Worm (Caenorhabditis elegans) whole organism, L4 larva: ENCODE measurements around the gene C27D9.1.

Source experiments
- D1046.2 ChIP-seq: fragments of 200-800 bp; sonication (Bioruptor generic); IDR thresholded peaks from 2 replicates; pipeline ENCODE4 v1.3.6; 2022; ENCODE audit warnings: missing genetic modification characterization, missing compliant biosample characterization
- R02D3.7 ChIP-seq: fragments of 150-350 bp; sonication (generic microtip); optimal IDR thresholded peaks from 3 replicates; lab custom pipeline; 2014; ENCODE audit warnings: missing biosample characterization, missing genetic modification characterization
- T20F7.1 ChIP-seq: fragments of 200-800 bp; sonication (Bioruptor generic); optimal IDR thresholded peaks from 2 replicates; lab custom pipeline; 2018; ENCODE audit warnings: mild to moderate bottlenecking, missing genetic modification characterization, missing compliant biosample characterization
- Y48G9A.11 ChIP-seq: fragments of 200-800 bp; sonication (Bioruptor generic); IDR thresholded peaks from 2 replicates; pipeline ENCODE4 v1.3.6; 2022; ENCODE audit warnings: missing genetic modification reagents, missing genetic modification characterization, missing compliant biosample characterization
- ZK337.2 ChIP-seq: fragments of 200-800 bp; sonication (Bioruptor generic); IDR thresholded peaks from 2 replicates; pipeline ENCODE4 v1.3.6; 2022; ENCODE audit warnings: missing genetic modification reagents, missing genetic modification characterization, missing compliant biosample characterization
- aha-1 ChIP-seq: fragments of 150-350 bp; peaks from one replicate; lab custom pipeline; 2014; ENCODE audit warnings: missing biosample characterization, missing genetic modification characterization
- ceh-32 ChIP-seq: sonication (generic microtip); optimal IDR thresholded peaks from 2 replicates; lab custom pipeline; 2016; ENCODE audit warnings: mild to moderate bottlenecking, missing genetic modification characterization, missing compliant biosample characterization; ENCODE audit not compliant: poor library complexity
- ceh-44 ChIP-seq: fragments of 200-800 bp; sonication (Bioruptor generic); IDR thresholded peaks from 2 replicates; pipeline ENCODE4 v1.3.6; 2022; ENCODE audit warnings: missing genetic modification reagents, missing genetic modification characterization, missing compliant biosample characterization
- ceh-62 ChIP-seq: sonication (generic microtip); optimal IDR thresholded peaks from 2 replicates; lab custom pipeline; 2017; ENCODE audit warnings: missing biosample characterization, missing genetic modification characterization
- ces-1 ChIP-seq: fragments of 150-350 bp; sonication (generic microtip); optimal IDR thresholded peaks from 4 replicates; lab custom pipeline; 2014; ENCODE audit warnings: missing biosample characterization, missing genetic modification reagents, missing genetic modification characterization
- daf-19 ChIP-seq: fragments of 200-800 bp; sonication (Bioruptor generic); conservative IDR thresholded peaks from 2 replicates; pipeline ENCODE4 v1.3.6; 2022; ENCODE audit warnings: missing genetic modification characterization, missing compliant biosample characterization
- dmd-8 ChIP-seq: fragments of 200-800 bp; sonication (Bioruptor generic); IDR thresholded peaks from 2 replicates; pipeline ENCODE4 v1.3.6; 2022; ENCODE audit warnings: missing genetic modification characterization, missing compliant biosample characterization
- dmd-9 ChIP-seq: fragments of 200-800 bp; sonication (Bioruptor generic); IDR thresholded peaks from 2 replicates; pipeline ENCODE4 v1.3.6; 2022; ENCODE audit warnings: missing genetic modification reagents, missing genetic modification characterization, missing compliant biosample characterization
- dpl-1 ChIP-seq: fragments of 150-350 bp; optimal IDR thresholded peaks from 2 replicates; lab custom pipeline; 2014; ENCODE audit warnings: missing biosample characterization, missing genetic modification reagents, missing genetic modification characterization
- duxl-1 ChIP-seq: sonication (generic microtip); optimal IDR thresholded peaks from 2 replicates; lab custom pipeline; 2016; ENCODE audit warnings: mild to moderate bottlenecking, missing genetic modification characterization, moderate library complexity, missing compliant biosample characterization; ENCODE audit not compliant: poor library complexity
- egl-27 ChIP-seq: sonication (generic microtip); optimal IDR thresholded peaks from 3 replicates; lab custom pipeline; 2017; ENCODE audit warnings: missing biosample characterization, missing genetic modification reagents, missing genetic modification characterization
- fos-1 ChIP-seq: fragments of 150-350 bp; optimal IDR thresholded peaks from 2 replicates; lab custom pipeline; 2014; ENCODE audit warnings: missing biosample characterization, missing genetic modification characterization
- hif-1 ChIP-seq, 2 experiments: sonication (generic microtip); optimal IDR thresholded peaks; 2 replicates each; lab custom pipeline; 2016 to 2017; ENCODE audit warnings: missing compliant biosample characterization in 2 of 2, missing genetic modification characterization in 2 of 2, missing genetic modification reagents in 2 of 2, missing genotype in 2 of 2, mild to moderate bottlenecking in 1 of 2
- hmg-1.1 ChIP-seq: fragments of 200-800 bp; sonication (Bioruptor generic); IDR thresholded peaks from 2 replicates; pipeline ENCODE4 v1.3.6; 2022; ENCODE audit warnings: missing genetic modification reagents, missing genetic modification characterization, missing compliant biosample characterization
- jun-1 ChIP-seq: fragments of 150-350 bp; optimal IDR thresholded peaks from 2 replicates; lab custom pipeline; 2014; ENCODE audit warnings: missing biosample characterization, missing genetic modification reagents, missing genetic modification characterization
- lin-13 ChIP-seq: fragments of 150-350 bp; optimal IDR thresholded peaks from 2 replicates; lab custom pipeline; 2014; ENCODE audit warnings: missing biosample characterization, missing genetic modification reagents, missing genetic modification characterization
- lin-29 ChIP-seq: fragments of 200-800 bp; sonication (Bioruptor generic); IDR thresholded peaks from 2 replicates; pipeline ENCODE4 v1.3.6; 2022; ENCODE audit warnings: missing genetic modification reagents, missing genetic modification characterization, missing compliant biosample characterization
- lin-38 ChIP-seq: fragments of 200-800 bp; sonication (Bioruptor generic); IDR thresholded peaks from 2 replicates; pipeline ENCODE4 v1.3.6; 2022; ENCODE audit warnings: missing genetic modification reagents, missing genetic modification characterization, missing compliant biosample characterization
- madf-9 ChIP-seq: fragments of 200-800 bp; sonication (Bioruptor generic); conservative IDR thresholded peaks from 2 replicates; pipeline ENCODE4 v1.3.6; 2022; ENCODE audit warnings: missing genetic modification reagents, missing genetic modification characterization, missing compliant biosample characterization
- mes-2 ChIP-seq: sonication (generic microtip); optimal IDR thresholded peaks from 2 replicates; lab custom pipeline; 2016; ENCODE audit warnings: missing genotype, mild to moderate bottlenecking, missing genetic modification characterization, missing compliant biosample characterization; ENCODE audit not compliant: poor library complexity, severe bottlenecking
- mxl-2 ChIP-seq: fragments of 200-800 bp; sonication (Bioruptor generic); conservative IDR thresholded peaks from 2 replicates; pipeline ENCODE4 v1.3.6; 2022; ENCODE audit warnings: missing genetic modification reagents, missing genetic modification characterization, missing compliant biosample characterization
- nhr-10 ChIP-seq: fragments of 150-350 bp; optimal IDR thresholded peaks from 2 replicates; lab custom pipeline; 2014; ENCODE audit warnings: missing biosample characterization, missing genetic modification characterization
- nhr-102 ChIP-seq: sonication (generic microtip); optimal IDR thresholded peaks from 2 replicates; lab custom pipeline; 2016; ENCODE audit warnings: mild to moderate bottlenecking, missing genetic modification characterization, moderate library complexity, missing compliant biosample characterization
- nhr-11 ChIP-seq: fragments of 150-350 bp; optimal IDR thresholded peaks from 2 replicates; lab custom pipeline; 2014; ENCODE audit warnings: missing biosample characterization, missing genetic modification characterization
- nhr-111 ChIP-seq: fragments of 200-800 bp; sonication (Bioruptor generic); optimal IDR thresholded peaks from 2 replicates; lab custom pipeline; 2018; ENCODE audit warnings: mild to moderate bottlenecking, missing genetic modification characterization, missing compliant biosample characterization
- nhr-28 ChIP-seq: fragments of 150-350 bp; optimal IDR thresholded peaks from 2 replicates; lab custom pipeline; 2014; ENCODE audit warnings: missing biosample characterization, missing genetic modification characterization
- nhr-41 ChIP-seq: fragments of 200-800 bp; sonication (Bioruptor generic); IDR thresholded peaks from 2 replicates; pipeline ENCODE4 v1.3.6; 2022; ENCODE audit warnings: missing genetic modification reagents, missing genetic modification characterization, missing compliant biosample characterization
- nhr-76 ChIP-seq: fragments of 150-350 bp; optimal IDR thresholded peaks from 2 replicates; lab custom pipeline; 2014; ENCODE audit warnings: missing biosample characterization, missing genetic modification characterization
- pha-4 ChIP-seq, 2 experiments: fragments of 150-350 bp in 1 of 2; fragments of 200-800 bp in 1 of 2; sonication (Bioruptor generic) in 1 of 2; IDR thresholded peaks in 1 of 2; optimal IDR thresholded peaks in 1 of 2; 2 replicates each; pipeline versions ENCODE4 v1.3.6 to Lab custom; 2014 to 2022; ENCODE audit warnings: missing genetic modification characterization in 2 of 2, missing genetic modification reagents in 2 of 2, missing biosample characterization in 1 of 2, missing compliant biosample characterization in 1 of 2
- php-3 ChIP-seq: fragments of 200-800 bp; sonication (Bioruptor generic); IDR thresholded peaks from 2 replicates; pipeline ENCODE4 v1.3.6; 2022; ENCODE audit warnings: missing genetic modification reagents, missing genetic modification characterization, missing compliant biosample characterization
- pqm-1 ChIP-seq: sonication (generic microtip); optimal IDR thresholded peaks from 2 replicates; lab custom pipeline; 2017; ENCODE audit warnings: missing biosample characterization, missing genetic modification characterization
- snpc-4 ChIP-seq: fragments of 150-350 bp; optimal IDR thresholded peaks from 2 replicates; lab custom pipeline; 2014; ENCODE audit warnings: missing biosample characterization, missing genetic modification characterization
- spr-1 ChIP-seq: sonication (generic microtip); optimal IDR thresholded peaks from 2 replicates; lab custom pipeline; 2016; ENCODE audit warnings: mild to moderate bottlenecking, missing genetic modification characterization, missing compliant biosample characterization
- spr-3 ChIP-seq: fragments of 200-800 bp; sonication (Bioruptor generic); optimal IDR thresholded peaks from 2 replicates; lab custom pipeline; 2018; ENCODE audit warnings: mild to moderate bottlenecking, missing genetic modification characterization, missing compliant biosample characterization
- unc-130 ChIP-seq: sonication (generic microtip); optimal IDR thresholded peaks from 2 replicates; lab custom pipeline; 2016; ENCODE audit warnings: missing genetic modification reagents, missing genetic modification characterization, missing compliant biosample characterization
- unc-39 ChIP-seq: sonication (generic microtip); optimal IDR thresholded peaks from 2 replicates; lab custom pipeline; 2017; ENCODE audit warnings: missing biosample characterization, missing genetic modification characterization
- unc-62 ChIP-seq, 3 experiments: fragments of 150-350 bp in 1 of 3; sonication (generic microtip); optimal IDR thresholded peaks in 2 of 3; peaks in 1 of 3; 1 replicate in 1 of 3; 2 replicates in 2 of 3; lab custom pipeline; 2014 to 2017; ENCODE audit warnings: missing biosample characterization in 3 of 3, missing genetic modification characterization in 3 of 3, missing genetic modification reagents in 3 of 3, missing genotype in 1 of 3
- zip-11 ChIP-seq: fragments of 200-800 bp; sonication (Bioruptor generic); IDR thresholded peaks from 2 replicates; pipeline ENCODE4 v1.3.6; 2022; ENCODE audit warnings: missing genetic modification characterization, missing compliant biosample characterization
- zip-2 ChIP-seq: fragments of 150-350 bp; optimal IDR thresholded peaks from 2 replicates; lab custom pipeline; 2014; ENCODE audit warnings: missing biosample characterization, missing genetic modification characterization
- ztf-7 ChIP-seq: fragments of 150-350 bp; optimal IDR thresholded peaks from 2 replicates; lab custom pipeline; 2014; ENCODE audit warnings: missing biosample characterization, missing genetic modification characterization

C27D9.1 gene

DNA sequence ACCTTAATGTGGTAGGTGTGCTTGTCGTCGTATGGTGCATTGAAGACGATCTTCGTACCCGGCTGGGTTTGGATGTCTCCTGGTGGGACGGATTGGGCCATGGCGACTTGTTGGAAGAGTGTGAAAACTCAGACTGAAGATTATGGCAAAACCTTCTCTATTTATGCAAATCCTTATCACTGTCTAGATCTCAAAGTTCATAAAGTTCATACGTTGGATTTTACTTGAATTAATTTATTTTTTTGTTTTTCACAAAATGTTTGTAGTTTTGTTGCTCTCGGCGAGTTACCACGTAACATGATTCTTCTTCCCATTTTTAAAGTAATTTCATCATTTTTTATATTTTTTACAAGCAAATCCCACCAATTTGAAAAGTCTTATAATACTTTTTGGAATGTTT lies 33.0 kb downstream of the C27D9.1 start, which contains the start of gene msp-3 (continued):
- TF ChIP-seq pha-4 (GFP tag; IDR thresholded peaks at IDR 0.05; lab: Robert Waterston, UW): no peak
- no peak for TF ChIP-seq pha-4 (tag; optimal IDR thresholded peaks at IDR 0.05; lab: Kevin White, UChicago)
- no peak for TF ChIP-seq jun-1
- TF ChIP-seq fos-1 (tag; lab: Kevin White, UChicago): no peak
- TF ChIP-seq ceh-62: no peak
- no peak for TF ChIP-seq zip-11 (GFP tag; lab: Robert Waterston, UW)
- TF ChIP-seq R02D3.7 (tag; lab: Kevin White, UChicago): no peak

ce11 chrII:4789835-4790343 lies 36.7 kb downstream of the C27D9.1 start, which contains the start of gene F26G1.15:
F26G1.15 (plus strand) TSS chrII:4790293.
- no peak for TF ChIP-seq lin-13 (GFP tag; lab: Kevin White, UChicago)
- TF ChIP-seq unc-130 (GFP tag; lab: Kevin White, UChicago): no peak
- peak in 1 of 2 experiments; percentile 94 for TF ChIP-seq unc-62 (GFP tag; optimal IDR thresholded peaks at IDR 0.05 in 1 of 2; lab: Kevin White, UChicago)
- no peak for TF ChIP-seq unc-62 (tag; optimal IDR thresholded peaks at IDR 0.05; lab: Kevin White, UChicago)
- TF ChIP-seq aha-1 (tag; lab: Kevin White, UChicago): peak; percentile 35

ce11 chrII:4790687-4791086 lies 37.5 kb downstream of the C27D9.1 start:
- peak; percentile 87 for TF ChIP-seq Y48G9A.11
- TF ChIP-seq spr-1 (tag; lab: Kevin White, UChicago): peak; percentile 88
- peak; percentile 91 for TF ChIP-seq spr-3 (GFP tag; lab: Kevin White, UChicago)
- TF ChIP-seq ces-1 (GFP tag; lab: Kevin White, UChicago): no peak
- TF ChIP-seq T20F7.1: peak; percentile 79
- no peak for TF ChIP-seq dmd-8 (GFP tag; lab: Robert Waterston, UW)

ce11 chrII:4791272-4791671 lies 38.1 kb downstream of the C27D9.1 start, which contains the start of gene F26G1.1:
F26G1.1 (plus strand) TSS chrII:4791618.
- TF ChIP-seq dmd-8 (GFP tag; lab: Robert Waterston, UW): no peak
- no peak for TF ChIP-seq hmg-1.1 (GFP tag; lab: Robert Waterston, UW)
- no peak for TF ChIP-seq snpc-4 (tag; lab: Kevin White, UChicago)
- TF ChIP-seq ZK337.2: peak; percentile 91
- peak; percentile 92 for TF ChIP-seq dpl-1 (GFP tag; lab: Kevin White, UChicago)
- TF ChIP-seq mes-2 (tag; lab: Kevin White, UChicago): peak; percentile 98
- TF ChIP-seq lin-29 (GFP tag; lab: Robert Waterston, UW): no peak
- no peak for TF ChIP-seq nhr-28
- no peak for TF ChIP-seq spr-3 (GFP tag; lab: Kevin White, UChicago)
- peak; percentile 48; the same call in 1 of the 2 replicates for TF ChIP-seq ceh-44 (GFP tag; lab: Robert Waterston, UW)
- no peak for TF ChIP-seq fos-1 (tag; lab: Kevin White, UChicago)
- peak; percentile 90 for TF ChIP-seq dmd-9
- no peak for TF ChIP-seq zip-2 (tag; lab: Kevin White, UChicago)
- TF ChIP-seq hif-1 (tag; optimal IDR thresholded peaks at IDR 0.05; lab: Kevin White, UChicago): peak in 1 of 2 experiments; percentile 87
- TF ChIP-seq mxl-2: no peak
- TF ChIP-seq egl-27 (tag; lab: Kevin White, UChicago): no peak
- no peak for TF ChIP-seq unc-39 (tag; lab: Kevin White, UChicago)
- no peak for TF ChIP-seq nhr-11 (tag; lab: Kevin White, UChicago)
- no peak for TF ChIP-seq nhr-76
- TF ChIP-seq pqm-1 (tag; lab: Kevin White, UChicago): no peak
- peak; percentile 68 for TF ChIP-seq lin-38 (GFP tag; lab: Robert Waterston, UW)
- no peak for TF ChIP-seq nhr-10
- TF ChIP-seq ztf-7 (tag; lab: Kevin White, UChicago): no peak
- TF ChIP-seq php-3 (GFP tag; lab: Robert Waterston, UW): no peak
- no peak for TF ChIP-seq daf-19
- peak; percentile 42 for TF ChIP-seq duxl-1 (tag; lab: Kevin White, UChicago)
- TF ChIP-seq spr-1 (tag; lab: Kevin White, UChicago): peak; percentile 63
- no peak for TF ChIP-seq ceh-32 (tag; lab: Kevin White, UChicago)
- no peak for TF ChIP-seq nhr-41 (GFP tag; lab: Robert Waterston, UW)
- TF ChIP-seq D1046.2 (GFP tag; lab: Robert Waterston, UW): no peak
- no peak for TF ChIP-seq nhr-111 (GFP tag; lab: Kevin White, UChicago)
- TF ChIP-seq madf-9 (GFP tag; lab: Robert Waterston, UW): peak; percentile 76
- peak; percentile 36 for TF ChIP-seq nhr-102 (tag; lab: Kevin White, UChicago)
